Worm (Caenorhabditis elegans): ENCODE measurements around the gene smf-2.

smf-2 gene

DNA sequence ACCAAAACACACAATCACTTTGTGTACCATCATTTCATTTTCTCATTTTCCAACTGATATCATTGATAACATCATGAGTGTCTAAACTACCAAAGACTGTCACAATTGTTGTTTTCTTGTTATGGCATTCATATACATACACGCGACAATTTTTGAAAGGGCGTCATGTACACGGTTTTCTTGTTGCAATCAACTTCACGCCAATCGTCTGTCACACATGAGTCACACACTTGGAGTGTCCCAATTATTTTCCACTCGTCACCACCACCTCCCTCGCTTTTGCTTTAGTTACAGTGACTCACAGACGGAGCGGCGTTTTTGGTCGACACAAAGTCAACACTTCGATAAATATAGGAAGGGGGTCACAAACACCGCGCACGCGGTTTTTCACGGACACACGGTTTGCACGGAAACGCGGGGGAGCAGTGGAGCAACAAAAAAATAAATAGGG lies 29.4 kb upstream of the smf-2 start:
- TF ChIP-seq ama-1 (optimal IDR thresholded peaks at IDR 0.05) (no peak), unc-62 (GFP tag; optimal IDR thresholded peaks at IDR 0.05) (no peak), ceh-82 (tag; optimal IDR thresholded peaks at IDR 0.05) (no peak), nhr-43 (tag; optimal IDR thresholded peaks at IDR 0.05; ENCODE audit: poor library complexity, severe bottlenecking) (peak; percentile 35), sea-2 (GFP tag; optimal IDR thresholded peaks at IDR 0.05) (no peak), snpc-4 (tag; optimal IDR thresholded peaks at IDR 0.05) (no peak), nhr-28 (tag; optimal IDR thresholded peaks at IDR 0.05) (no peak), nhr-67 (tag; optimal IDR thresholded peaks at IDR 0.05) (no peak), mdl-1 (tag; optimal IDR thresholded peaks at IDR 0.05) (peak; percentile 83), ceh-28 (tag; optimal IDR thresholded peaks at IDR 0.05) (no peak), egl-5 (tag; optimal IDR thresholded peaks at IDR 0.05) (no peak), nhr-76 (tag; optimal IDR thresholded peaks at IDR 0.05) (no peak), aly-2 (tag; optimal IDR thresholded peaks at IDR 0.05) (no peak), hmg-11 (tag; optimal IDR thresholded peaks at IDR 0.05) (no peak), skn-1 (tag; optimal IDR thresholded peaks at IDR 0.05) (peak; percentile 21), ZK546.5 (tag; optimal IDR thresholded peaks at IDR 0.05) (no peak), jun-1 (tag; optimal IDR thresholded peaks at IDR 0.05) (peak; percentile 86), nhr-237 (tag; optimal IDR thresholded peaks at IDR 0.05) (no peak), mml-1 (tag; optimal IDR thresholded peaks at IDR 0.05) (no peak), ztf-4 (tag; optimal IDR thresholded peaks at IDR 0.05) (no peak), nhr-23 (tag; optimal IDR thresholded peaks at IDR 0.05) (peak; percentile 68), lin-39 (tag; optimal IDR thresholded peaks at IDR 0.05) (no peak), fkh-10 (GFP tag; optimal IDR thresholded peaks at IDR 0.05) (no peak), fkh-2 (tag; optimal IDR thresholded peaks at IDR 0.05) (no peak), ztf-11 (tag; optimal IDR thresholded peaks at IDR 0.05) (no peak), elt-2 (tag; optimal IDR thresholded peaks at IDR 0.05) (peak; percentile 78), R02D3.7 (tag; optimal IDR thresholded peaks at IDR 0.05) (no peak), eor-1 (tag; optimal IDR thresholded peaks at IDR 0.05) (no peak), lsy-12 (tag; optimal IDR thresholded peaks at IDR 0.05) (no peak), daf-12 (tag; optimal IDR thresholded peaks at IDR 0.05) (no peak), pha-4 (tag; optimal IDR thresholded peaks at IDR 0.05) (peak; percentile 96), pqm-1 (tag; optimal IDR thresholded peaks at IDR 0.05) (peak; percentile 95), unc-39 (tag; optimal IDR thresholded peaks at IDR 0.05) (no peak), nhr-12 (tag; optimal IDR thresholded peaks at IDR 0.05) (no peak), lin-15B (tag; optimal IDR thresholded peaks at IDR 0.05) (no peak), nfya-1 (tag; optimal IDR thresholded peaks at IDR 0.05; ENCODE audit: insufficient read depth) (peak; percentile 30), nhr-77 (tag; optimal IDR thresholded peaks at IDR 0.05) (no peak), nhr-11 (tag; optimal IDR thresholded peaks at IDR 0.05) (no peak), ceh-16 (tag; optimal IDR thresholded peaks at IDR 0.05) (no peak), fos-1 (tag; optimal IDR thresholded peaks at IDR 0.05) (peak; percentile 80), tbx-2 (tag; optimal IDR thresholded peaks at IDR 0.05) (no peak), egl-27 (tag; optimal IDR thresholded peaks at IDR 0.05) (no peak), ceh-9 (tag; optimal IDR thresholded peaks at IDR 0.05) (no peak), nhr-25 (tag; optimal IDR thresholded peaks at IDR 0.05) (peak; percentile 34), elt-3 (tag; optimal IDR thresholded peaks at IDR 0.05) (peak in 1 of 3 experiments; percentile 14), zag-1 (tag; optimal IDR thresholded peaks at IDR 0.05) (no peak)

DNA sequence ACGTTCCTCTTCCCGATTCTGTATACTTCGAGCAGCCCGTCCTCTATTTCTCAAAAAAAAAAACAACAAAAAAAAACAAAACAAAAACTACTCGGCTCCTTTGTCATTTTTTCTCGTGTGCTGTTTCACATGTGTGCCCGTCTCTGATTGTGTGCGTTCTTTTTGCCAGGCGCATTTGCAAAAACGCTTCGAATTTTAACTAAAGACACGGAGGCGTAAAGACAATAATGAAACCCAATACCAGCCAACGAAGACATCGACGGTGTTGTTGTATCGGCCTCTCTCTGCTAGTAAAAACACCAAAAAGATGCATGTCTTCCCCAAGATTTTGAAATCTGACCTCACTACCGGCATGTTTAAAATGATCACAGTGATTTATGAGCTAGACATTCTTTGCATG lies 28.4 kb upstream of the smf-2 start:
- peak; percentile 75 for TF ChIP-seq mdl-1 (tag; optimal IDR thresholded peaks at IDR 0.05)
- TF ChIP-seq ama-1 (optimal IDR thresholded peaks at IDR 0.05): peak; percentile 47
- TF ChIP-seq daf-12 (tag; optimal IDR thresholded peaks at IDR 0.05): no peak
- TF ChIP-seq elt-1 (tag; optimal IDR thresholded peaks at IDR 0.05): no peak
- TF ChIP-seq pha-4 (tag; optimal IDR thresholded peaks at IDR 0.05): peak; percentile 51
- no peak for TF ChIP-seq egl-27 (tag; optimal IDR thresholded peaks at IDR 0.05)
- TF ChIP-seq nhr-25 (tag; optimal IDR thresholded peaks at IDR 0.05): no peak
- TF ChIP-seq nhr-43 (tag; optimal IDR thresholded peaks at IDR 0.05; ENCODE audit: poor library complexity, severe bottlenecking): peak; percentile 7
- TF ChIP-seq ZK546.5 (tag; optimal IDR thresholded peaks at IDR 0.05): no peak
